Worm (Caenorhabditis elegans) whole organism, L3 larva: ENCODE results near the gene srx-14.

ENCODE experiments used
- aly-2 ChIP-seq: fragments of 150-350 bp; optimal IDR thresholded peaks from 2 replicates; lab custom pipeline; 2014; ENCODE audit warnings: missing biosample characterization, missing genetic modification characterization
- daf-12 ChIP-seq: fragments of 150-350 bp; optimal IDR thresholded peaks from 2 replicates; lab custom pipeline; 2014; ENCODE audit warnings: missing biosample characterization, missing genetic modification reagents, missing genetic modification characterization
- fos-1 ChIP-seq: fragments of 150-350 bp; optimal IDR thresholded peaks from 2 replicates; lab custom pipeline; 2014; ENCODE audit warnings: missing biosample characterization, missing genetic modification characterization
- jun-1 ChIP-seq: fragments of 150-350 bp; optimal IDR thresholded peaks from 2 replicates; lab custom pipeline; 2014; ENCODE audit warnings: missing biosample characterization, missing genetic modification reagents, missing genetic modification characterization
- mdl-1 ChIP-seq: fragments of 150-350 bp; optimal IDR thresholded peaks from 2 replicates; lab custom pipeline; 2014; ENCODE audit warnings: missing biosample characterization, missing genetic modification characterization
- sea-2 ChIP-seq: fragments of 150-350 bp; sonication (generic microtip); optimal IDR thresholded peaks from 4 replicates; lab custom pipeline; 2014; ENCODE audit warnings: missing biosample characterization, missing genetic modification reagents, missing genetic modification characterization
- skn-1 ChIP-seq: fragments of 150-350 bp; optimal IDR thresholded peaks from 2 replicates; lab custom pipeline; 2014; ENCODE audit warnings: missing biosample characterization, missing genetic modification characterization
- snpc-4 ChIP-seq: fragments of 150-350 bp; optimal IDR thresholded peaks from 2 replicates; lab custom pipeline; 2014; ENCODE audit warnings: missing biosample characterization, missing genetic modification characterization
- unc-39 ChIP-seq: sonication (generic microtip); optimal IDR thresholded peaks from 4 replicates; lab custom pipeline; 2017; ENCODE audit warnings: missing biosample characterization, missing genetic modification characterization

DNA sequence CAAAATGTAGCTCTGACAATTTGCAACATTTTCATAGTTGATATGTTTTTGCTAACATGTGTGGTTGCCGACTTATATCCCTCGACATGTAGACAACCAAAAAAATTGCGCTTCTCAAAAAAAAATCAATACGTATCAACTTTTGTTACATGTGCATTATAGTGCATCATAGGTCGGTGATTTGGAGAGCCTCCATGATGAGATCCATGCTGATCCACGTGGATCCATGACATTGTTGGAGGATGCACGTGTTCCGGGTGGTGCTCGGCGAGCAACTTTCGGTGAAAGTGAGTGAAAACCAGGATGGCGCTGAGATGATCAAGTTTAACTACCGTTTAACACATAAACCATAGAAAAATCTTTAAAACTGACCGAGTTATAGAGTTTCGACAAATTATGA is 2.5 kb downstream of the srx-14 start:
- no peak for TF ChIP-seq sea-2 (GFP tag; lab: Kevin White, UChicago)
- no peak for TF ChIP-seq snpc-4 (tag; lab: Kevin White, UChicago)
- no peak for TF ChIP-seq mdl-1
- no peak for TF ChIP-seq skn-1
- TF ChIP-seq unc-39: no peak
- TF ChIP-seq jun-1: no peak
- TF ChIP-seq aly-2 (tag; lab: Kevin White, UChicago): no peak
- no peak for TF ChIP-seq fos-1
- no peak for TF ChIP-seq daf-12
